Fruit fly (Drosophila melanogaster): ENCODE measurements around the gene CG5445.

DNA sequence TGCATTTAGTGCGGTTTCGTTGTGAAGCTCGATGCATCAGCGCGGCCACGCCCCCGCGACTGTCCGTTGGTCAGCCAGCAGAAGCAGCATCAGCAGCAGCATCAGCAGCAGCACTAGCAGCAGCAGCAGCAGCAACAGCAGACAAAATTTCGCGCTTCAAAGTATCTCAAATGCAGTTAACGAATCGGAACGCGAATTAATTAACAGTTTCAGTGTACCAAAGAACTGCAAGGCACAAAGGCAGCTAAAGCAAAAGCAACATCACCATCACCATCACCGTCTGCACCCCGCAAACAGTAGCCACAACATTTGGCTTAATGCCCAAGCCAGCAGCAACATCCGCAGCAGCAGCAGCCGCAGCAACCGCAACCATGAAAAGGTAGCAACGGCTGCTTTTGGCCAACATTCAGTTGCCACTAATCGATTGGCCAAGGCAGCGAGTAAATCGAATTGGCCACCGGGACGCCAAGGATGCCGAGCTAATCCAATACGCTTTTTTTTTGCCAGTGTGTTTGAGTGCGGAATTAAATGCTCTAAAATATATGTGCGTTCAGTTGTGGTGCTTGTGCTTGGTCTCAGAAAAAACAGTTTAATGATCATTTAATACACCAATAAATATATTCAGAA lies 16.8 kb upstream of the CG5445 start:
- TF ChIP-seq pan (optimal IDR thresholded peaks at IDR 0.05) (no peak), Dfd (GFP tag; optimal IDR thresholded peaks at IDR 0.05) (peak; percentile 93), foxo (GFP tag; optimal IDR thresholded peaks at IDR 0.05) (no peak), Myc (optimal IDR thresholded peaks at IDR 0.05) (no peak), fru (GFP tag; optimal IDR thresholded peaks at IDR 0.05) (no peak), dmrt93B (GFP tag; optimal IDR thresholded peaks at IDR 0.05) (no peak), lola (GFP tag; optimal IDR thresholded peaks at IDR 0.05) (no peak)
